Worm (Caenorhabditis elegans) whole organism, L1 larva: Measurements from ENCODE around the gene trf-1.

ENCODE experiments used
- C04F5.9 ChIP-seq: sonication (generic microtip); optimal IDR thresholded peaks from 2 replicates; lab custom pipeline; 2016; ENCODE audit warnings: missing genetic modification characterization, missing compliant biosample characterization
- C16A3.4 ChIP-seq: fragments of 150-350 bp; optimal IDR thresholded peaks from 2 replicates; lab custom pipeline; 2014; ENCODE audit warnings: missing biosample characterization, missing genetic modification characterization
- C34B4.2 ChIP-seq: sonication (generic microtip); optimal IDR thresholded peaks from 2 replicates; lab custom pipeline; 2017; ENCODE audit warnings: mild to moderate bottlenecking, missing genetic modification characterization, missing compliant biosample characterization
- Y116A8C.19 ChIP-seq: sonication (generic microtip); optimal IDR thresholded peaks from 2 replicates; lab custom pipeline; 2016; ENCODE audit warnings: missing compliant biosample characterization, missing genetic modification characterization, borderline replicate concordance
- aha-1 ChIP-seq: fragments of 150-350 bp; optimal IDR thresholded peaks from 2 replicates; lab custom pipeline; 2014; ENCODE audit warnings: missing biosample characterization, missing genetic modification characterization
- aly-2 ChIP-seq: fragments of 150-350 bp; optimal IDR thresholded peaks from 2 replicates; lab custom pipeline; 2014; ENCODE audit warnings: missing biosample characterization, missing genetic modification characterization
- blmp-1 ChIP-seq: fragments of 150-350 bp; optimal IDR thresholded peaks from 2 replicates; lab custom pipeline; 2014; ENCODE audit warnings: missing biosample characterization, missing genetic modification characterization
- ceh-8 ChIP-seq: fragments of 200-800 bp; sonication (Bioruptor generic); optimal IDR thresholded peaks from 2 replicates; lab custom pipeline; 2018; ENCODE audit warnings: mild to moderate bottlenecking, missing genetic modification characterization, moderate library complexity, missing compliant biosample characterization
- ceh-88 ChIP-seq: fragments of 200-800 bp; sonication (Bioruptor generic); IDR thresholded peaks from 2 replicates; pipeline ENCODE4 v1.3.6; 2022; ENCODE audit warnings: missing genetic modification characterization, missing compliant biosample characterization
- ceh-90 ChIP-seq: sonication (generic microtip); optimal IDR thresholded peaks from 2 replicates; lab custom pipeline; 2016; ENCODE audit warnings: missing genetic modification characterization, missing compliant biosample characterization
- ces-1 ChIP-seq: fragments of 150-350 bp; optimal IDR thresholded peaks from 2 replicates; lab custom pipeline; 2014; ENCODE audit warnings: missing biosample characterization, missing genetic modification reagents, missing genetic modification characterization
- dsc-1 ChIP-seq: sonication (generic microtip); optimal IDR thresholded peaks from 2 replicates; lab custom pipeline; 2016; ENCODE audit warnings: mild to moderate bottlenecking, missing genetic modification characterization, missing compliant biosample characterization
- efl-1 ChIP-seq, 4 experiments: fragments of 150-350 bp; optimal IDR thresholded peaks in 3 of 4; peaks in 1 of 4; 1 replicate in 1 of 4; 2 replicates in 3 of 4; lab custom pipeline; 2014; ENCODE audit warnings: missing biosample characterization in 2 of 4, missing genetic modification characterization in 2 of 4, missing genetic modification reagents in 2 of 4
- egl-13 ChIP-seq: sonication (generic microtip); optimal IDR thresholded peaks from 2 replicates; lab custom pipeline; 2016; ENCODE audit warnings: missing genotype, missing genetic modification reagents, missing genetic modification characterization, missing compliant biosample characterization
- egl-27 ChIP-seq, 2 experiments: fragments of 150-350 bp in 1 of 2; sonication (generic microtip); optimal IDR thresholded peaks; 3 replicates each; lab custom pipeline; 2017 to 2018; ENCODE audit warnings: missing biosample characterization in 2 of 2, missing genetic modification characterization in 2 of 2, missing genetic modification reagents in 2 of 2
- ets-5 ChIP-seq: fragments of 200-800 bp; sonication (Bioruptor generic); IDR thresholded peaks from 2 replicates; pipeline ENCODE4 v1.3.6; 2022; ENCODE audit warnings: missing genetic modification characterization, missing compliant biosample characterization
- fkh-8 ChIP-seq: sonication (generic microtip); optimal IDR thresholded peaks from 2 replicates; lab custom pipeline; 2016; ENCODE audit warnings: mild to moderate bottlenecking, missing genetic modification characterization, missing compliant biosample characterization
- grh-1 ChIP-seq: fragments of 200-800 bp; sonication (Bioruptor generic); IDR thresholded peaks from 2 replicates; pipeline ENCODE4 v1.3.6; 2022; ENCODE audit warnings: missing genetic modification reagents, missing genetic modification characterization, missing compliant biosample characterization
- hlh-17 ChIP-seq: fragments of 200-800 bp; sonication (Bioruptor generic); optimal IDR thresholded peaks from 2 replicates; lab custom pipeline; 2018; ENCODE audit warnings: missing genetic modification characterization, mild to moderate bottlenecking, missing compliant biosample characterization, moderate library complexity, borderline replicate concordance
- jun-1 ChIP-seq: fragments of 150-350 bp; optimal IDR thresholded peaks from 2 replicates; lab custom pipeline; 2014; ENCODE audit warnings: missing biosample characterization, missing genetic modification reagents, missing genetic modification characterization
- lin-14 ChIP-seq: fragments of 200-800 bp; sonication (Bioruptor generic); optimal IDR thresholded peaks from 2 replicates; lab custom pipeline; 2018; ENCODE audit warnings: mild to moderate bottlenecking, missing genetic modification characterization, moderate library complexity, missing compliant biosample characterization
- lin-35 ChIP-seq, 2 experiments: fragments of 150-350 bp; optimal IDR thresholded peaks; 2 replicates each; lab custom pipeline; 2014; ENCODE audit warnings: missing biosample characterization in 2 of 2, missing genetic modification characterization in 2 of 2, missing genetic modification reagents in 2 of 2
- lin-39 ChIP-seq: fragments of 150-350 bp; optimal IDR thresholded peaks from 2 replicates; lab custom pipeline; 2014; ENCODE audit warnings: missing biosample characterization, missing genetic modification reagents, missing genetic modification characterization
- lir-3 ChIP-seq: sonication (generic microtip); optimal IDR thresholded peaks from 2 replicates; lab custom pipeline; 2016; ENCODE audit warnings: mild to moderate bottlenecking, missing genetic modification characterization, moderate library complexity, missing compliant biosample characterization; ENCODE audit not compliant: poor library complexity
- lsy-2 ChIP-seq, 2 experiments: fragments of 150-350 bp; optimal IDR thresholded peaks; 2 replicates each; lab custom pipeline; 2014; ENCODE audit warnings: missing biosample characterization in 2 of 2, missing genetic modification characterization in 2 of 2
- mep-1 ChIP-seq: fragments of 150-350 bp; optimal IDR thresholded peaks from 2 replicates; lab custom pipeline; 2014; ENCODE audit warnings: missing biosample characterization, missing genetic modification characterization
- nhr-12 ChIP-seq: sonication (generic microtip); optimal IDR thresholded peaks from 2 replicates; lab custom pipeline; 2017; ENCODE audit warnings: missing biosample characterization, missing genetic modification characterization
- nhr-19 ChIP-seq: fragments of 200-800 bp; sonication (Bioruptor generic); conservative IDR thresholded peaks from 2 replicates; pipeline ENCODE4 v1.3.6; 2022; ENCODE audit warnings: missing genetic modification characterization, missing compliant biosample characterization
- nhr-237 ChIP-seq: fragments of 150-350 bp; optimal IDR thresholded peaks from 2 replicates; lab custom pipeline; 2014; ENCODE audit warnings: missing biosample characterization, missing genetic modification characterization
- nhr-47 ChIP-seq: sonication (generic microtip); optimal IDR thresholded peaks from 2 replicates; lab custom pipeline; 2016; ENCODE audit warnings: mild to moderate bottlenecking, missing genetic modification characterization, moderate library complexity, missing compliant biosample characterization
- nhr-71 ChIP-seq: sonication (generic microtip); optimal IDR thresholded peaks from 2 replicates; lab custom pipeline; 2016; ENCODE audit warnings: mild to moderate bottlenecking, missing genetic modification characterization, moderate library complexity, missing compliant biosample characterization
- nhr-76 ChIP-seq: sonication (generic microtip); optimal IDR thresholded peaks from 2 replicates; lab custom pipeline; 2017; ENCODE audit warnings: missing biosample characterization, missing genetic modification characterization
- nhr-85 ChIP-seq: sonication (generic microtip); peaks from one replicate; lab custom pipeline; 2016; ENCODE audit warnings: missing genetic modification characterization, inconsistent platforms, missing compliant biosample characterization
- pag-3 ChIP-seq: sonication (generic microtip); optimal IDR thresholded peaks from 2 replicates; lab custom pipeline; 2017; ENCODE audit warnings: missing genetic modification characterization, mild to moderate bottlenecking, missing compliant biosample characterization, antibody characterized with exemption, borderline replicate concordance; ENCODE audit not compliant: insufficient read depth
- snpc-4 ChIP-seq: fragments of 150-350 bp; optimal IDR thresholded peaks from 2 replicates; lab custom pipeline; 2014; ENCODE audit warnings: missing biosample characterization, missing genetic modification characterization
- snu-23 ChIP-seq: sonication (generic microtip); optimal IDR thresholded peaks from 2 replicates; lab custom pipeline; 2016; ENCODE audit warnings: missing genetic modification characterization, missing compliant biosample characterization
- sox-4 ChIP-seq: sonication (generic microtip); optimal IDR thresholded peaks from 2 replicates; lab custom pipeline; 2016; ENCODE audit warnings: missing genetic modification characterization, missing compliant biosample characterization
- tbx-2 ChIP-seq: sonication (generic microtip); optimal IDR thresholded peaks from 2 replicates; lab custom pipeline; 2016; ENCODE audit warnings: missing genetic modification characterization, missing compliant biosample characterization
- unc-30 ChIP-seq: sonication (generic microtip); optimal IDR thresholded peaks from 2 replicates; lab custom pipeline; 2017; ENCODE audit warnings: missing biosample characterization, missing genetic modification characterization
- zag-1 ChIP-seq: fragments of 150-350 bp; optimal IDR thresholded peaks from 2 replicates; lab custom pipeline; 2014; ENCODE audit warnings: missing biosample characterization, missing genetic modification characterization
- zip-4 ChIP-seq: fragments of 200-800 bp; sonication (Bioruptor generic); optimal IDR thresholded peaks from 2 replicates; lab custom pipeline; 2018; ENCODE audit warnings: mild to moderate bottlenecking, missing genetic modification characterization, moderate library complexity, missing compliant biosample characterization
- ztf-4 ChIP-seq: fragments of 150-350 bp; optimal IDR thresholded peaks from 2 replicates; lab custom pipeline; 2014; ENCODE audit warnings: missing biosample characterization, missing genetic modification characterization

Gene trf-1

DNA sequence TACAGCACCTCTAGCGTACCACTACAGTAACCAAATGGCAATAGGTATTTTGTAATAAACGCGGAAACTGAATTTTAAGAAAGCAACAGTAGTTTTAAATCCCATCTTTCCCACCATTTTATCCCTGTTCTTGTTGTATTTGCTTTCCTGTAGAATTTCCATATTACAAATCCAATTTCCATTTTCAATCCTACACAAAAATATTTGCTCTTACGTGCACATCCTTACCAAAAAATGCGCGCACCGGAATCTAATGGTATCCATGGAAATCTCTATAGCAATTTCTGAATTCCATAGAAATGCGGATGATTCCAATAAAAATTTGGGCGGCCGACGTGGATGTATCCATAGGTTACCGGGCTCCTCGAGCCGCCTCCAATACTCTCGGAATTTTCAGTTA, at the start of gene trf-1:
trf-1 (plus strand) TSS at position 301 of the 400 bp plus-strand sequence.
- no peak for TF ChIP-seq snpc-4 (tag; lab: Kevin White, UChicago)
- TF ChIP-seq nhr-237 (tag; lab: Kevin White, UChicago): no peak
- TF ChIP-seq efl-1 (optimal IDR thresholded peaks at IDR 0.05; lab: Kevin White, UChicago): no peak
- TF ChIP-seq efl-1 (GFP tag; optimal IDR thresholded peaks at IDR 0.05 in 1 of 2; lab: Kevin White, UChicago): no peak
- no peak for TF ChIP-seq aha-1
- no peak for TF ChIP-seq dsc-1 (tag; lab: Kevin White, UChicago)
- no peak for TF ChIP-seq egl-27 (tag; optimal IDR thresholded peaks at IDR 0.05; lab: Kevin White, UChicago)
- TF ChIP-seq jun-1: no peak
- no peak for TF ChIP-seq lin-35 (GFP tag; optimal IDR thresholded peaks at IDR 0.05; lab: Kevin White, UChicago)
- no peak for TF ChIP-seq aly-2 (tag; lab: Kevin White, UChicago)
- TF ChIP-seq grh-1: no peak
- TF ChIP-seq mep-1 (tag; lab: Kevin White, UChicago): no peak
- no peak for TF ChIP-seq ceh-88 (GFP tag; lab: Robert Waterston, UW)
- TF ChIP-seq Y116A8C.19 (tag; lab: Kevin White, UChicago): no peak
- TF ChIP-seq snu-23 (GFP tag; lab: Kevin White, UChicago): no peak
- TF ChIP-seq zip-4 (GFP tag; lab: Kevin White, UChicago): no peak
- TF ChIP-seq ces-1 (GFP tag; lab: Kevin White, UChicago): no peak
- no peak for TF ChIP-seq sox-4 (tag; lab: Kevin White, UChicago)
- no peak for TF ChIP-seq C16A3.4

DNA sequence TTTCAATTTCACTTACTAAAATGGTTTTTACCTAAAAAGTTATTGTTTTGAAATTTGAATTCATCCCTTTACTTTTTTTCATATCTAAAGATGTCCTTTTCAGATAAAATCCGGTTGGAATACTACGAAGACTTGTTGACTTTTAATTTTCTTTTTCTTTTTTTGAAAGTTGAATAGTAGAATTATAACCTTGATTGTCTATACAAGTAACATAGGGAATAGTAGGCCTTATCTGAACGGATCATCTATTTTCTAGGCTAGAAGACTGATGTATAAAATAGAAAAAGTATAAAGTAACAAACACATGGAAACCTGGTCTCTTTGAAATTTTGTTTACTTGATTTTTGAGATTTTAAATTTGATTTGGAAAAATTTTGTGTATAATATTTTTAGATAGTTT, 49.4 kb upstream of the trf-1 start:
- TF ChIP-seq fkh-8 (tag; lab: Kevin White, UChicago) (no peak), nhr-85 (tag; lab: Kevin White, UChicago) (peak; percentile 84), nhr-76 (tag; lab: Kevin White, UChicago) (no peak), pag-3 (tag; lab: Kevin White, UChicago) (no peak), unc-30 (tag; lab: Kevin White, UChicago) (no peak), lsy-2 (tag; optimal IDR thresholded peaks at IDR 0.05; lab: Kevin White, UChicago) (no peak), nhr-71 (tag; lab: Kevin White, UChicago) (peak; percentile 2), lir-3 (tag; lab: Kevin White, UChicago) (no peak), nhr-12 (tag; lab: Kevin White, UChicago) (no peak), ceh-8 (GFP tag; lab: Kevin White, UChicago) (no peak), nhr-47 (tag; lab: Kevin White, UChicago) (no peak), zag-1 (tag; lab: Kevin White, UChicago) (no peak), C04F5.9 (no peak), lin-14 (GFP tag; lab: Kevin White, UChicago) (peak; percentile 12), tbx-2 (tag; lab: Kevin White, UChicago) (no peak), ztf-4 (tag; lab: Kevin White, UChicago) (no peak), lin-39 (no peak), zip-4 (GFP tag; lab: Kevin White, UChicago) (no peak), egl-13 (no peak), ces-1 (GFP tag; lab: Kevin White, UChicago) (no peak), hlh-17 (GFP tag; lab: Kevin White, UChicago) (no peak), aly-2 (tag; lab: Kevin White, UChicago) (no peak), C34B4.2 (no peak), nhr-19 (GFP tag; lab: Robert Waterston, UW) (no peak)

DNA sequence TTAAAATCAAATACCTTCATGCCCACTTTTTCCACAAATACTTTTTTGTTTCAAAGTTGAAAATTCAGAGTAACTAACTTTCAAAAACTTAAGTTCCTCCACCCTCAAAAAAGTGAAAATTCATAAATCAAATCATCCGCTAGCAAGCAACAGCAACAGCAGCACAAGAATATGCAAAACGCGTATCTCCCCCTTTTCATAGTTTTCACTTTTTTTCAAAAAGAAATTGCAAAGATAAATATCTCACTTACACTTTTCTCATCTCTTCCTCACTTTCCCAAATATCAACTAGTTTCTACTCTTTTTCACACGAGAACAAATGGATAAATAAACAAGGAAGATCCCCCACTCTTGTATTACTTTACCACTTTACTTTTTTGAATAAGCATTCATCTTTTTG, 48.6 kb upstream of the trf-1 start:
- TF ChIP-seq lin-14 (GFP tag; lab: Kevin White, UChicago) (peak; percentile 31), blmp-1 (tag; lab: Kevin White, UChicago) (peak; percentile 76), sox-4 (tag; lab: Kevin White, UChicago) (no peak), zip-4 (GFP tag; lab: Kevin White, UChicago) (no peak), ceh-90 (tag; lab: Kevin White, UChicago) (no peak), ets-5 (GFP tag; lab: Robert Waterston, UW) (no peak)
- TF ChIP-seq, all 84 proteins: peak for 2
